Fruit fly (Drosophila melanogaster) whole organism, pupa: ENCODE data around the gene mamo.

Experiments
- CG10348 ChIP-seq: fragments of 200-800 bp; sonication (Bioruptor generic); IDR thresholded peaks from 2 replicates; pipeline ENCODE4 v1.3.6; 2022; ENCODE audit warnings: missing biosample characterization, missing genetic modification characterization
- CG13204 ChIP-seq: fragments of 200-800 bp; sonication (Bioruptor generic); optimal IDR thresholded peaks from 2 replicates; lab custom pipeline; 2018; ENCODE audit warnings: missing biosample characterization, mild to moderate bottlenecking, missing genetic modification characterization, moderate library complexity
- CG17806 ChIP-seq: fragments of 200-800 bp; sonication (Bioruptor generic); optimal IDR thresholded peaks from 2 replicates; lab custom pipeline; 2018; ENCODE audit warnings: missing biosample characterization, mild to moderate bottlenecking, missing genetic modification characterization, moderate library complexity
- CG8159 ChIP-seq: fragments of 200-800 bp; sonication (Bioruptor generic); optimal IDR thresholded peaks from 3 replicates; lab custom pipeline; 2018; ENCODE audit warnings: missing biosample characterization, mild to moderate bottlenecking, missing genetic modification characterization, moderate library complexity
- D1 ChIP-seq: fragments of 200-800 bp; sonication (Bioruptor generic); optimal IDR thresholded peaks from 2 replicates; lab custom pipeline; 2018; ENCODE audit warnings: missing biosample characterization, mild to moderate bottlenecking, missing genetic modification characterization, moderate library complexity
- Ets98B ChIP-seq: fragments of 200-800 bp; sonication (Bioruptor generic); IDR thresholded peaks from 2 replicates; pipeline ENCODE4 v1.3.6; 2022; ENCODE audit warnings: missing biosample characterization, missing genetic modification characterization
- Pif1B ChIP-seq: fragments of 200-800 bp; sonication (Bioruptor generic); optimal IDR thresholded peaks from 3 replicates; lab custom pipeline; 2016; ENCODE audit warnings: missing biosample characterization, missing genetic modification characterization

mamo gene

dm6 chrX:13797538-13797937, 192.8 kb downstream of the mamo start, which contains the start of gene CG10996:
Gene CG10996 (minus strand): TSS chrX:13797638.
- TF ChIP-seq CG10348 (GFP tag; lab: Robert Waterston, UW) (no peak), D1 (tag; lab: Kevin White, UChicago) (no peak), CG17806 (tag; lab: Kevin White, UChicago) (no peak), CG8159 (tag; lab: Kevin White, UChicago) (no peak), Pif1B (GFP tag; lab: Kevin White, UChicago) (no peak), CG13204 (no peak), Ets98B (GFP tag; lab: Robert Waterston, UW) (no peak)
